Fruit fly (Drosophila melanogaster) whole organism, embryonic: ENCODE data around the gene CG5235.

Source experiments
- Abd-B ChIP-seq: fragments of 200-800 bp; sonication (Bioruptor generic); optimal IDR thresholded peaks from 2 replicates; lab custom pipeline; 2018; ENCODE audit warnings: missing biosample characterization, mild to moderate bottlenecking, missing genetic modification characterization, moderate library complexity
- CG10274 ChIP-seq: fragments of 200-800 bp; sonication (Bioruptor generic); optimal IDR thresholded peaks from 3 replicates; lab custom pipeline; 2017; ENCODE audit warnings: missing biosample characterization, mild to moderate bottlenecking, missing genetic modification characterization
- CG10462 ChIP-seq: fragments of 200-800 bp; sonication (Bioruptor generic); optimal IDR thresholded peaks from 2 replicates; lab custom pipeline; 2016; ENCODE audit warnings: missing biosample characterization, missing genetic modification characterization
- CG12236 ChIP-seq: fragments of 200-800 bp; sonication (Bioruptor generic); optimal IDR thresholded peaks from 2 replicates; lab custom pipeline; 2016; ENCODE audit warnings: missing biosample characterization, missing genetic modification characterization
- CG12659 ChIP-seq: fragments of 200-800 bp; sonication (Bioruptor generic); optimal IDR thresholded peaks from 3 replicates; lab custom pipeline; 2017; ENCODE audit warnings: mild to moderate bottlenecking, missing biosample characterization, missing genetic modification reagents, missing genetic modification characterization
- CG15601 ChIP-seq: fragments of 200-800 bp; sonication (Bioruptor generic); optimal IDR thresholded peaks from 3 replicates; lab custom pipeline; 2019; ENCODE audit warnings: missing biosample characterization, mild to moderate bottlenecking, missing genetic modification characterization, moderate library complexity
- CG16813 ChIP-seq: fragments of 200-800 bp; sonication (Bioruptor generic); IDR thresholded peaks from 3 replicates; pipeline ENCODE4 v1.3.6; 2022; ENCODE audit warnings: missing biosample characterization, missing genetic modification characterization; ENCODE audit not compliant: partially characterized antibody
- CG2889 ChIP-seq: fragments of 200-800 bp; sonication (Bioruptor generic); IDR thresholded peaks from 3 replicates; pipeline ENCODE4 v1.3.6; 2022; ENCODE audit warnings: missing biosample characterization, missing genetic modification characterization
- CG31365 ChIP-seq: fragments of 200-800 bp; sonication (Bioruptor generic); optimal IDR thresholded peaks from 2 replicates; lab custom pipeline; 2018; ENCODE audit warnings: missing biosample characterization, mild to moderate bottlenecking, missing genetic modification characterization
- CG32772 ChIP-seq: fragments of 200-800 bp; sonication (Bioruptor generic); IDR thresholded peaks from 2 replicates; pipeline ENCODE4 v1.3.6; 2022; ENCODE audit warnings: missing biosample characterization, missing genetic modification characterization
- CG3281 ChIP-seq: fragments of 200-800 bp; sonication (Bioruptor generic); optimal IDR thresholded peaks from 3 replicates; lab custom pipeline; 2017; ENCODE audit warnings: missing biosample characterization, mild to moderate bottlenecking, missing genetic modification characterization
- CG3847 ChIP-seq: fragments of 200-800 bp; sonication (Bioruptor generic); IDR thresholded peaks from 2 replicates; pipeline ENCODE4 v1.3.6; 2022; ENCODE audit warnings: missing biosample characterization, missing genetic modification characterization
- CG5953 ChIP-seq: fragments of 200-800 bp; sonication (Bioruptor generic); IDR thresholded peaks from 2 replicates; pipeline ENCODE4 v1.3.6; 2022; ENCODE audit warnings: missing biosample characterization, missing genetic modification characterization
- CG6654 ChIP-seq: fragments of 200-800 bp; sonication (Bioruptor generic); optimal IDR thresholded peaks from 2 replicates; lab custom pipeline; 2017; ENCODE audit warnings: missing biosample characterization, mild to moderate bottlenecking, missing genetic modification characterization
- Chrac-16 ChIP-seq: fragments of 200-800 bp; sonication (Bioruptor generic); optimal IDR thresholded peaks from 3 replicates; lab custom pipeline; 2016; ENCODE audit warnings: missing biosample characterization, missing genetic modification characterization
- CkIIα-i1 ChIP-seq: fragments of 200-800 bp; sonication (Bioruptor generic); IDR thresholded peaks from 2 replicates; pipeline ENCODE4 v1.3.6; 2022; ENCODE audit warnings: missing biosample characterization, missing genetic modification characterization
- CoRest ChIP-seq: fragments of 200-800 bp; sonication (Bioruptor generic); optimal IDR thresholded peaks from 3 replicates; lab custom pipeline; 2018; ENCODE audit warnings: missing biosample characterization, mild to moderate bottlenecking, missing genetic modification characterization, moderate library complexity
- Dbx ChIP-seq: fragments of 200-800 bp; sonication (Bioruptor generic); IDR thresholded peaks from 3 replicates; pipeline ENCODE4 v1.3.6; 2022; ENCODE audit warnings: missing biosample characterization, missing genetic modification characterization
- Drgx ChIP-seq: fragments of 200-800 bp; sonication (Bioruptor generic); IDR thresholded peaks from 2 replicates; pipeline ENCODE4 v1.3.6; 2022; ENCODE audit warnings: missing biosample characterization, missing genetic modification characterization
- Eip74EF ChIP-seq, 2 experiments: fragments of 200-800 bp in 1 of 2; fragments of >200 bp in 1 of 2; sonication (Bioruptor generic) in 1 of 2; optimal IDR thresholded peaks; 2 replicates each; lab custom pipeline; 2017 to 2019; ENCODE audit warnings: missing biosample characterization in 2 of 2, missing genetic modification characterization in 2 of 2, mild to moderate bottlenecking in 1 of 2, moderate library complexity in 1 of 2
- Max ChIP-seq: fragments of 200-800 bp; sonication (Bioruptor generic); optimal IDR thresholded peaks from 2 replicates; lab custom pipeline; 2016; ENCODE audit warnings: missing biosample characterization, mild to moderate bottlenecking, missing genetic modification characterization
- Mrtf ChIP-seq: fragments of 200-800 bp; sonication (Bioruptor generic); IDR thresholded peaks from 3 replicates; pipeline ENCODE4 v1.3.6; 2022; ENCODE audit warnings: missing biosample characterization, missing genetic modification characterization
- Oaz ChIP-seq: fragments of 200-800 bp; sonication (Bioruptor generic); IDR thresholded peaks from 2 replicates; pipeline ENCODE4 v1.3.6; 2022; ENCODE audit warnings: missing biosample characterization, missing genetic modification characterization
- PHDP ChIP-seq: fragments of 200-800 bp; sonication (Bioruptor generic); optimal IDR thresholded peaks from 3 replicates; lab custom pipeline; 2018; ENCODE audit warnings: missing biosample characterization, mild to moderate bottlenecking, missing genetic modification characterization, moderate library complexity
- Ptx1 ChIP-seq: fragments of 200-800 bp; sonication (Bioruptor generic); IDR thresholded peaks from 2 replicates; pipeline ENCODE4 v1.3.6; 2022; ENCODE audit warnings: missing biosample characterization, missing genetic modification characterization
- Xbp1 ChIP-seq: fragments of 200-800 bp; sonication (Bioruptor generic); optimal IDR thresholded peaks from 3 replicates; lab custom pipeline; 2016; ENCODE audit warnings: missing biosample characterization, mild to moderate bottlenecking, missing genetic modification characterization
- ap ChIP-seq: fragments of 200-800 bp; sonication (Bioruptor generic); IDR thresholded peaks from 2 replicates; pipeline ENCODE4 v1.3.6; 2022; ENCODE audit warnings: missing biosample characterization, missing genetic modification characterization
- bab2 ChIP-seq: fragments of 200-800 bp; sonication (Bioruptor generic); optimal IDR thresholded peaks from 2 replicates; lab custom pipeline; 2016; ENCODE audit warnings: missing biosample characterization, missing genetic modification characterization
- btn ChIP-seq: fragments of 200-800 bp; sonication (Bioruptor generic); optimal IDR thresholded peaks from 2 replicates; lab custom pipeline; 2016; ENCODE audit warnings: missing biosample characterization, missing genetic modification characterization
- cg ChIP-seq: fragments of 200-800 bp; sonication (Bioruptor generic); optimal IDR thresholded peaks from 3 replicates; lab custom pipeline; 2019; ENCODE audit warnings: missing biosample characterization, mild to moderate bottlenecking, missing genetic modification characterization, moderate library complexity
- chinmo ChIP-seq: fragments of 200-800 bp; sonication (Bioruptor generic); IDR thresholded peaks from 4 replicates; pipeline ENCODE4 v1.3.6; 2022; ENCODE audit warnings: missing biosample characterization, missing genetic modification characterization; ENCODE audit not compliant: partially characterized antibody
- dan ChIP-seq: fragments of 200-800 bp; sonication (Bioruptor generic); IDR thresholded peaks from 2 replicates; pipeline ENCODE4 v1.3.6; 2022; ENCODE audit warnings: missing biosample characterization, missing genetic modification characterization
- danr ChIP-seq: fragments of 200-800 bp; sonication (Bioruptor generic); IDR thresholded peaks from 2 replicates; pipeline ENCODE4 v1.3.6; 2022; ENCODE audit warnings: missing biosample characterization, missing genetic modification characterization
- disco-r ChIP-seq: fragments of 200-800 bp; sonication (Bioruptor generic); optimal IDR thresholded peaks from 2 replicates; lab custom pipeline; 2016; ENCODE audit warnings: missing biosample characterization, missing genetic modification characterization
- exex ChIP-seq: fragments of 200-800 bp; sonication (Bioruptor generic); optimal IDR thresholded peaks from 4 replicates; lab custom pipeline; 2018; ENCODE audit warnings: missing biosample characterization, mild to moderate bottlenecking, missing genetic modification characterization, moderate library complexity
- fru ChIP-seq: fragments of >200 bp; optimal IDR thresholded peaks from 2 replicates; lab custom pipeline; 2017
- gcm ChIP-seq: fragments of 200-800 bp; sonication (Bioruptor generic); optimal IDR thresholded peaks from 2 replicates; lab custom pipeline; 2019; ENCODE audit warnings: missing biosample characterization, mild to moderate bottlenecking, missing genetic modification characterization, moderate library complexity
- gcm2 ChIP-seq: fragments of 200-800 bp; sonication (Bioruptor generic); optimal IDR thresholded peaks from 2 replicates; lab custom pipeline; 2016; ENCODE audit warnings: missing biosample characterization, missing genetic modification characterization
- gt ChIP-seq: fragments of 200-800 bp; sonication (Bioruptor generic); IDR thresholded peaks from 2 replicates; pipeline ENCODE4 v1.3.6; 2022; ENCODE audit warnings: missing biosample characterization, missing genetic modification characterization
- ken ChIP-seq: fragments of 200-800 bp; sonication (Bioruptor generic); IDR thresholded peaks from 3 replicates; pipeline ENCODE4 v1.3.6; 2022; ENCODE audit warnings: missing biosample characterization, missing genetic modification characterization
- lmd ChIP-seq: fragments of 200-800 bp; sonication (Bioruptor generic); IDR thresholded peaks from 2 replicates; pipeline ENCODE4 v1.3.6; 2022; ENCODE audit warnings: missing biosample characterization, missing genetic modification characterization
- luna ChIP-seq: fragments of 200-800 bp; sonication (Bioruptor generic); optimal IDR thresholded peaks from 2 replicates; lab custom pipeline; 2016; ENCODE audit warnings: missing biosample characterization, missing genetic modification characterization
- onecut ChIP-seq: fragments of 200-800 bp; sonication (Bioruptor generic); IDR thresholded peaks from 2 replicates; pipeline ENCODE4 v1.3.6; 2022; ENCODE audit warnings: missing biosample characterization, missing genetic modification characterization
- pnt ChIP-seq: fragments of 200-800 bp; sonication (Bioruptor generic); optimal IDR thresholded peaks from 3 replicates; lab custom pipeline; 2016; ENCODE audit warnings: missing biosample characterization, missing genetic modification characterization
- ranshi ChIP-seq: fragments of 200-800 bp; sonication (Bioruptor generic); IDR thresholded peaks from 2 replicates; pipeline ENCODE4 v1.3.6; 2022; ENCODE audit warnings: missing biosample characterization, missing genetic modification characterization
- run ChIP-seq: fragments of 200-800 bp; sonication (Bioruptor generic); optimal IDR thresholded peaks from 3 replicates; lab custom pipeline; 2018; ENCODE audit warnings: missing biosample characterization, mild to moderate bottlenecking, missing genetic modification characterization
- sd ChIP-seq: fragments of 200-800 bp; sonication (Bioruptor generic); optimal IDR thresholded peaks from 3 replicates; lab custom pipeline; 2018; ENCODE audit warnings: missing biosample characterization, mild to moderate bottlenecking, missing genetic modification characterization, moderate library complexity
- sens-2 ChIP-seq: fragments of 200-800 bp; sonication (Bioruptor generic); IDR thresholded peaks from 2 replicates; pipeline ENCODE4 v1.3.6; 2022; ENCODE audit warnings: missing biosample characterization, missing genetic modification characterization
- sug ChIP-seq: fragments of 200-800 bp; optimal IDR thresholded peaks from 2 replicates; lab custom pipeline; 2019; ENCODE audit warnings: missing biosample characterization, mild to moderate bottlenecking, missing genetic modification characterization, moderate library complexity
- unc-4 ChIP-seq: fragments of 200-800 bp; sonication (Bioruptor generic); IDR thresholded peaks from 2 replicates; pipeline ENCODE4 v1.3.6; 2022; ENCODE audit warnings: missing biosample characterization, missing genetic modification characterization; ENCODE audit not compliant: partially characterized antibody
- zen2 ChIP-seq: fragments of 200-800 bp; sonication (Bioruptor generic); IDR thresholded peaks from 3 replicates; pipeline ENCODE4 v1.3.6; 2022; ENCODE audit warnings: missing biosample characterization, missing genetic modification characterization; ENCODE audit not compliant: partially characterized antibody
- zfh2 ChIP-seq: fragments of 200-800 bp; sonication (Bioruptor generic); optimal IDR thresholded peaks from 2 replicates; lab custom pipeline; 2016; ENCODE audit warnings: missing biosample characterization, missing genetic modification characterization

The CG5235 gene

DNA sequence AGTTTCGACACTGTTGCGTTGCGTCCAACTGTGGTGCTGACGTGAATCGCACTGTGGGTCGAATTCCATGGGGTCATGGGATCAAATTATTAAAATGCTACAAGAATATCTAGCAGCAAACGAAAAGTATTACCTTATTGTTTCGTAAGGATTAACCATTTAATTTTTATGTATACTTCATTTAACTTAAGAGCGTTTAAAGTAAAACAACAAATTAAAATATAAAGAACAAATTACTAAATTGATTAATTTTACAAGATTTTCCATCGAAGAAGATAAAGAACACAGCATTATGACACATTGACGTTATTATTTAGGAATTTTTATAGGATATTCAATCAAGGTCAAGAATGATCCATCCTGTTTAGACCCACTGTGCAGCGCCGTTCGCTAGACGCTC, 36.1 kb downstream of the CG5235 start (continued):
- TF ChIP-seq gt (GFP tag; lab: Robert Waterston, UW): no peak
- peak; percentile 64 for TF ChIP-seq CoRest (tag; lab: Kevin White, UChicago)
- no peak for TF ChIP-seq CG6654 (GFP tag; lab: Kevin White, UChicago)
- no peak for TF ChIP-seq zen2 (GFP tag; lab: Robert Waterston, UW)
- TF ChIP-seq CG16813 (GFP tag; lab: Robert Waterston, UW): no peak
- TF ChIP-seq danr (GFP tag; lab: Robert Waterston, UW): 0 out of 2 replicates have a peak, but pooled peaks have one; percentile 11
- no peak for TF ChIP-seq CG31365 (tag; lab: Kevin White, UChicago)
- peak; percentile 2 for TF ChIP-seq CG10462 (GFP tag; lab: Kevin White, UChicago)
- peak; percentile 63 for TF ChIP-seq lmd (GFP tag; lab: Robert Waterston, UW)
- no peak for TF ChIP-seq sd
- TF ChIP-seq CG32772 (GFP tag; lab: Robert Waterston, UW): no peak
- no peak for TF ChIP-seq disco-r
- TF ChIP-seq ap (GFP tag; lab: Robert Waterston, UW): peak; percentile 35; the same call in 1 of the 2 replicates
- no peak for TF ChIP-seq CG5953 (GFP tag; lab: Robert Waterston, UW)
- peak; percentile 12 for TF ChIP-seq Chrac-16 (GFP tag; lab: Kevin White, UChicago)
- TF ChIP-seq PHDP (tag; lab: Kevin White, UChicago): peak; percentile 49
- TF ChIP-seq ken: no peak
- TF ChIP-seq CG12659 (GFP tag; lab: Kevin White, UChicago): peak; percentile 15
- no peak for TF ChIP-seq Max (GFP tag; lab: Kevin White, UChicago)
- no peak for TF ChIP-seq CG3847 (GFP tag; lab: Robert Waterston, UW)
- TF ChIP-seq Drgx (GFP tag; lab: Robert Waterston, UW): peak; percentile 45; the same call in 1 of the 2 replicates
- TF ChIP-seq Mrtf (GFP tag; lab: Robert Waterston, UW): 0 out of 3 replicates have a peak, but pooled peaks have one; percentile 39
- no peak for TF ChIP-seq dan (GFP tag; lab: Robert Waterston, UW)
- peak in 1 of 2 experiments; percentile 68 for TF ChIP-seq Eip74EF (GFP tag; optimal IDR thresholded peaks at IDR 0.05; lab: Kevin White, UChicago)
- peak; percentile 49 for TF ChIP-seq CG3281
- TF ChIP-seq exex (tag; lab: Kevin White, UChicago): no peak
- TF ChIP-seq CkIIα-i1: no peak
- peak; percentile 65 for TF ChIP-seq Ptx1 (GFP tag; lab: Robert Waterston, UW)
- no peak for TF ChIP-seq cg (GFP tag; lab: Kevin White, UChicago)
- TF ChIP-seq gcm2 (GFP tag; lab: Kevin White, UChicago): no peak
- no peak for TF ChIP-seq CG10274 (GFP tag; lab: Kevin White, UChicago)
- no peak for TF ChIP-seq zfh2 (GFP tag; lab: Kevin White, UChicago)
- no peak for TF ChIP-seq unc-4 (GFP tag; lab: Robert Waterston, UW)
- TF ChIP-seq Abd-B (GFP tag; lab: Kevin White, UChicago): peak; percentile 13
- no peak for TF ChIP-seq sens-2 (GFP tag; lab: Robert Waterston, UW)
- peak; percentile 57 for TF ChIP-seq Xbp1 (GFP tag; lab: Kevin White, UChicago)
- TF ChIP-seq CG12236 (GFP tag; lab: Kevin White, UChicago): no peak
- no peak for TF ChIP-seq chinmo (GFP tag; lab: Robert Waterston, UW)
- TF ChIP-seq Dbx: no peak
- TF ChIP-seq btn (GFP tag; lab: Kevin White, UChicago): no peak
- TF ChIP-seq gcm (GFP tag; lab: Kevin White, UChicago): peak; percentile 53
- no peak for TF ChIP-seq pnt (GFP tag; lab: Kevin White, UChicago)
- TF ChIP-seq CG15601: no peak
- peak; percentile 12 for TF ChIP-seq run
- no peak for TF ChIP-seq fru
- no peak for TF ChIP-seq CG2889 (GFP tag; lab: Robert Waterston, UW)
- TF ChIP-seq sug (tag; lab: Kevin White, UChicago): peak; percentile 6
- TF ChIP-seq ranshi (GFP tag; lab: Robert Waterston, UW): no peak
- TF ChIP-seq onecut (GFP tag; lab: Robert Waterston, UW): no peak
- TF ChIP-seq bab2 (GFP tag; lab: Kevin White, UChicago): no peak
- no peak for TF ChIP-seq luna (GFP tag; lab: Kevin White, UChicago)
- no peak for TF ChIP-seq Oaz (GFP tag; lab: Robert Waterston, UW)
